Worm (Caenorhabditis elegans): Measurements from ENCODE around the gene aakb-2.

- TF ChIP-seq pqm-1 (tag; optimal IDR thresholded peaks at IDR 0.05) (no peak), pha-4 (tag; optimal IDR thresholded peaks at IDR 0.05) (no peak)
These were observed 6.4 kb upstream of the aakb-2 start for ce11 chrIII:11230581-11230980.
